Worm (Caenorhabditis elegans): ENCODE measurements around the gene ZC84.1.

DNA sequence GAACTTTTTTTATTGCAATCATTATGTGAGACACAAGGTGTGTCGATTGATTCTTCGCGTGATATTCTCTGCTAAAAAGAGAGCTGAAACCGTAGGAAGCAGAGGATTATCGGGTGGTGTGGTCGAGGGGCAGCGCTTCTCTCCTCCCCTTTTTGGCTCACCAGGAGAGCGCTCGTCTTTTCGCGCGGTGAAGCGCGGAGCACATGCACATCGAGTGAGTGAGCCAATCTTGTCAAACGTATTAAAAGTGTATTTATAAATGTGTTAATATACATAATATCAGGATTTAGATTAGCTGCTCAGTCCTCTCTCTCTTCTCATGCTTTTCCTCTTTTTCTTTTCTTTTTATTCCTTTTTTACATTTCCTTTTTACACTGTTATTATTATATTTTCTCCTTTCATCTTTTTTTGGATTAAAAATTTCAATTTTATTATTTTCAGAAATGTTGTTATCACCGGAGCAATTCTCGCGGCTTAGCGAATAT is 43.4 kb downstream of the ZC84.1 start, which contains the start of gene dgk-3:
- TF ChIP-seq nfya-1 (tag; optimal IDR thresholded peaks at IDR 0.05; ENCODE audit: insufficient read depth) (no peak), sea-2 (GFP tag; optimal IDR thresholded peaks at IDR 0.05) (no peak), aly-2 (tag; optimal IDR thresholded peaks at IDR 0.05) (no peak), elt-1 (tag; optimal IDR thresholded peaks at IDR 0.05) (no peak), unc-39 (tag; optimal IDR thresholded peaks at IDR 0.05) (no peak), R02D3.7 (tag; optimal IDR thresholded peaks at IDR 0.05) (no peak), ceh-82 (tag; optimal IDR thresholded peaks at IDR 0.05) (no peak), lin-39 (tag; optimal IDR thresholded peaks at IDR 0.05) (no peak), unc-62 (GFP tag; optimal IDR thresholded peaks at IDR 0.05) (no peak), ama-1 (optimal IDR thresholded peaks at IDR 0.05) (no peak), nhr-67 (tag; optimal IDR thresholded peaks at IDR 0.05) (no peak), nhr-12 (tag; optimal IDR thresholded peaks at IDR 0.05) (no peak)
